Worm (Caenorhabditis elegans) whole organism, L2 larva: ENCODE results near the gene F09C6.11.

Experiments
- lin-39 ChIP-seq: fragments of 150-350 bp; optimal IDR thresholded peaks from 2 replicates; lab custom pipeline; 2014; ENCODE audit warnings: missing biosample characterization, missing genetic modification reagents, missing genetic modification characterization
- mdl-1 ChIP-seq, 2 experiments: fragments of 150-350 bp in 1 of 2; sonication (generic microtip) in 1 of 2; optimal IDR thresholded peaks; 2 replicates each; lab custom pipeline; 2017; ENCODE audit warnings: missing biosample characterization in 2 of 2, missing genetic modification characterization in 2 of 2
- sma-9 ChIP-seq, 2 experiments: fragments of 150-350 bp in 1 of 2; sonication (generic microtip) in 1 of 2; optimal IDR thresholded peaks; 2 replicates each; lab custom pipeline; 2014 to 2016; ENCODE audit warnings: missing genetic modification characterization in 2 of 2, mild to moderate bottlenecking in 1 of 2, missing biosample characterization in 1 of 2, missing compliant biosample characterization in 1 of 2, missing genetic modification reagents in 1 of 2, moderate library complexity in 1 of 2

- TF ChIP-seq lin-39 (tag; lab: Kevin White, UChicago) (no peak), sma-9 (GFP tag; optimal IDR thresholded peaks at IDR 0.05; lab: Kevin White, UChicago) (no peak), sma-9 (tag; optimal IDR thresholded peaks at IDR 0.05; lab: Kevin White, UChicago) (no peak), mdl-1 (tag; optimal IDR thresholded peaks at IDR 0.05; lab: Kevin White, UChicago) (no peak)
Measured at ce11 chrV:16852002-16852401, 30.1 kb downstream of the F09C6.11 start, which contains the start of gene clec-37.
